Fruit fly (Drosophila melanogaster): Measurements from ENCODE around the gene CG5199.
"Not testable (repeated sequence)": the region's sequence is repeated elsewhere in the genome, so short reads cannot be mapped to it uniquely, and the experiment has no call there.

- TF ChIP-seq ham (GFP tag; IDR thresholded peaks at IDR 0.05); pnt (GFP tag; optimal IDR thresholded peaks at IDR 0.05); Sin3A (optimal IDR thresholded peaks at IDR 0.05); Pdp1 (GFP tag; optimal IDR thresholded peaks at IDR 0.05); fd64A (GFP tag; optimal IDR thresholded peaks at IDR 0.05); CG4617 (GFP tag; optimal IDR thresholded peaks at IDR 0.05; ENCODE audit: borderline replicate concordance): not testable (repeated sequence)
Observed at dm6 chr3L:20499536-20499935, 46.9 kb upstream of the CG5199 start, which contains the start of gene CG18281.
